Worm (Caenorhabditis elegans) whole organism, early embryonic: ENCODE results near the gene F15E6.6.

Experiments
- hmbx-1 ChIP-seq: sonication (generic microtip); optimal IDR thresholded peaks from 2 replicates; lab custom pipeline; 2016; ENCODE audit warnings: mild to moderate bottlenecking, missing genetic modification characterization, missing compliant biosample characterization
- scrt-1 ChIP-seq: fragments of 200-800 bp; sonication (Bioruptor generic); IDR thresholded peaks from 2 replicates; pipeline ENCODE4 v1.3.6; 2022; ENCODE audit warnings: missing genetic modification characterization, missing compliant biosample characterization

DNA sequence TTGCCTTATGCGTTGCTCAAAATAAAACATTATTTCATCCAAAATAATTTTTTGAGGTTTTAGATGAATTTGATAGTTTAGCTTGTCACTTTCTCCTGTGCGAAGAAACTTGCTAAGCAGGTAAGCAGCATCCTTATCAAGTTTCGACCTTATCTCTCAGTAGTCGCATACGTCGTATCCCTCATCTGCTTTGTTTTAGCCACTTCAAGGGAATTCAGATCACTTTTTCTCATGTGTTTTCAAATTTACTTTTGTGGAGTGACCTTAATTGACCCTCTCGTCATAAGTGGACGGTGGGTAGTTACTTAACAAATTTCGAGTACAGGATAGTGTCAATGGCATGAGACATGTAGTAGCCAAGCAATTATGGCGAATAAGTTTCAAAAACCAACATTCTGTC is 47.2 kb downstream of the F15E6.6 start:
- TF ChIP-seq hmbx-1 (no peak), scrt-1 (GFP tag; lab: Robert Waterston, UW) (no peak)
